Worm (Caenorhabditis elegans) whole organism, early embryonic: ENCODE results near the gene rsd-2.

Source experiments
- ama-1 ChIP-seq: fragments of 150-350 bp; optimal IDR thresholded peaks from 2 replicates; lab custom pipeline; 2014
- flt-1 ChIP-seq: fragments of 200-800 bp; sonication (Bioruptor generic); IDR thresholded peaks from 2 replicates; pipeline ENCODE4 v1.3.6; 2022; ENCODE audit warnings: missing genetic modification characterization, missing compliant biosample characterization
- hmbx-1 ChIP-seq: sonication (generic microtip); optimal IDR thresholded peaks from 2 replicates; lab custom pipeline; 2016; ENCODE audit warnings: mild to moderate bottlenecking, missing genetic modification characterization, missing compliant biosample characterization
- hmg-4 ChIP-seq: fragments of 200-800 bp; sonication (Bioruptor generic); optimal IDR thresholded peaks from 2 replicates; lab custom pipeline; 2018; ENCODE audit warnings: mild to moderate bottlenecking, missing genetic modification characterization, missing compliant biosample characterization
- hnd-1 ChIP-seq: sonication (generic microtip); optimal IDR thresholded peaks from 2 replicates; lab custom pipeline; 2016; ENCODE audit warnings: missing genetic modification characterization, missing compliant biosample characterization
- scrt-1 ChIP-seq: fragments of 200-800 bp; sonication (Bioruptor generic); IDR thresholded peaks from 2 replicates; pipeline ENCODE4 v1.3.6; 2022; ENCODE audit warnings: missing genetic modification characterization, missing compliant biosample characterization
- sea-1 ChIP-seq: fragments of 200-800 bp; sonication (Bioruptor generic); conservative IDR thresholded peaks from 2 replicates; pipeline ENCODE4 v1.3.6; 2022; ENCODE audit warnings: missing genetic modification characterization, missing compliant biosample characterization
- tbx-11 ChIP-seq: fragments of 200-800 bp; sonication (Bioruptor generic); IDR thresholded peaks from 2 replicates; pipeline ENCODE4 v1.3.6; 2022; ENCODE audit warnings: missing genetic modification characterization, missing compliant biosample characterization
- tra-4 ChIP-seq: sonication (generic microtip); optimal IDR thresholded peaks from 2 replicates; lab custom pipeline; 2017; ENCODE audit warnings: missing genetic modification characterization, missing compliant biosample characterization

ce11 chrIV:13555508-13555907 lies 15.4 kb upstream of the rsd-2 start:
- TF ChIP-seq flt-1 = no peak
- no peak for TF ChIP-seq sea-1 (GFP tag; lab: Robert Waterston, UW)
- TF ChIP-seq ama-1 (lab: Kevin White, UChicago) = no peak
- no peak for TF ChIP-seq tra-4 (tag; lab: Kevin White, UChicago)
- TF ChIP-seq scrt-1 (GFP tag; lab: Robert Waterston, UW) = no peak
- no peak for TF ChIP-seq tbx-11 (GFP tag; lab: Robert Waterston, UW)
- no peak for TF ChIP-seq hmg-4 (GFP tag; lab: Kevin White, UChicago)
- no peak for TF ChIP-seq hmbx-1
- no peak for TF ChIP-seq hnd-1
